Worm (Caenorhabditis elegans) whole organism, young adult: ENCODE data around the gene W10C6.2.
A peak's percentile ranks its signal among the peaks of the same experiment; 100 is the strongest.

ENCODE experiments used
- B0019.2 ChIP-seq: fragments of 200-800 bp; sonication (Bioruptor generic); conservative IDR thresholded peaks from 2 replicates; pipeline ENCODE4 v1.3.6; 2022; ENCODE audit warnings: missing genetic modification reagents, missing genetic modification characterization, missing compliant biosample characterization
- F10E7.11 ChIP-seq: sonication (generic microtip); optimal IDR thresholded peaks from 2 replicates; lab custom pipeline; 2017; ENCODE audit warnings: mild to moderate bottlenecking, missing genetic modification characterization, moderate library complexity, missing compliant biosample characterization
- F33H1.4 ChIP-seq: fragments of 200-800 bp; sonication (Bioruptor generic); IDR thresholded peaks from 2 replicates; pipeline ENCODE4 v1.3.6; 2022; ENCODE audit warnings: missing genetic modification reagents, missing genetic modification characterization, missing compliant biosample characterization
- F49E8.2 ChIP-seq: sonication (generic microtip); optimal IDR thresholded peaks from 3 replicates; lab custom pipeline; 2017; ENCODE audit warnings: missing genetic modification characterization, mild to moderate bottlenecking, missing compliant biosample characterization, antibody characterized with exemption, moderate library complexity; ENCODE audit not compliant: insufficient read depth
- F55B11.4 ChIP-seq: sonication (generic microtip); optimal IDR thresholded peaks from 2 replicates; lab custom pipeline; 2016; ENCODE audit warnings: missing compliant biosample characterization, missing genetic modification characterization, borderline replicate concordance; ENCODE audit not compliant: insufficient read depth
- T26A5.8 ChIP-seq: sonication (generic microtip); optimal IDR thresholded peaks from 2 replicates; lab custom pipeline; 2016; ENCODE audit warnings: missing genetic modification characterization, missing compliant biosample characterization
- Y53F4B.3 ChIP-seq: fragments of 200-800 bp; sonication (Bioruptor generic); IDR thresholded peaks from 2 replicates; pipeline ENCODE4 v1.3.6; 2022; ENCODE audit warnings: missing genetic modification reagents, missing genetic modification characterization, missing compliant biosample characterization
- Y53G8AR.9 ChIP-seq: fragments of 200-800 bp; sonication (Bioruptor generic); conservative IDR thresholded peaks from 2 replicates; pipeline ENCODE4 v1.3.6; 2022; ENCODE audit warnings: missing genetic modification reagents, missing genetic modification characterization, missing compliant biosample characterization
- Y56A3A.18 ChIP-seq: fragments of 200-800 bp; sonication (Bioruptor generic); IDR thresholded peaks from 2 replicates; pipeline ENCODE4 v1.3.6; 2022; ENCODE audit warnings: missing genetic modification reagents, missing genetic modification characterization, missing compliant biosample characterization
- Y79H2A.3 ChIP-seq: fragments of 200-800 bp; sonication (Bioruptor generic); conservative IDR thresholded peaks from 2 replicates; pipeline ENCODE4 v1.3.6; 2022; ENCODE audit warnings: missing genetic modification reagents, missing genetic modification characterization, missing compliant biosample characterization
- ama-1 ChIP-seq, 3 experiments: fragments of 150-350 bp in 1 of 3; sonication (generic microtip) in 2 of 3; optimal IDR thresholded peaks; 2 replicates each; lab custom pipeline; 2014 to 2018; ENCODE audit warnings: missing biosample characterization in 2 of 3, missing genetic modification characterization in 2 of 3, missing genetic modification reagents in 2 of 3
- aptf-2 ChIP-seq: fragments of 200-800 bp; sonication (Bioruptor generic); conservative IDR thresholded peaks from 2 replicates; pipeline ENCODE4 v1.3.6; 2022; ENCODE audit warnings: missing genetic modification reagents, missing genetic modification characterization, missing compliant biosample characterization
- aptf-3 ChIP-seq: fragments of 200-800 bp; sonication (Bioruptor generic); IDR thresholded peaks from 2 replicates; pipeline ENCODE4 v1.3.6; 2022; ENCODE audit warnings: missing genetic modification characterization, missing compliant biosample characterization
- athp-1 ChIP-seq: sonication (generic microtip); optimal IDR thresholded peaks from 2 replicates; lab custom pipeline; 2017; ENCODE audit warnings: mild to moderate bottlenecking, missing genetic modification characterization, missing compliant biosample characterization
- attf-6 ChIP-seq: fragments of 200-800 bp; sonication (Bioruptor generic); IDR thresholded peaks from 2 replicates; pipeline ENCODE4 v1.3.6; 2022; ENCODE audit warnings: missing genetic modification reagents, missing genetic modification characterization, missing compliant biosample characterization
- bed-2 ChIP-seq: fragments of 200-800 bp; sonication (Bioruptor generic); IDR thresholded peaks from 2 replicates; pipeline ENCODE4 v1.3.6; 2022; ENCODE audit warnings: missing genetic modification reagents, missing genetic modification characterization, missing compliant biosample characterization
- ccch-3 ChIP-seq: fragments of 200-800 bp; sonication (Bioruptor generic); optimal IDR thresholded peaks from 2 replicates; lab custom pipeline; 2018; ENCODE audit warnings: mild to moderate bottlenecking, missing genetic modification characterization, missing compliant biosample characterization
- cebp-1 ChIP-seq, 2 experiments: fragments of 200-800 bp in 1 of 2; sonication (Bioruptor generic) in 1 of 2; sonication (generic microtip) in 1 of 2; IDR thresholded peaks in 1 of 2; optimal IDR thresholded peaks in 1 of 2; 2 replicates each; pipeline versions ENCODE4 v1.3.6 to Lab custom; 2017 to 2022; ENCODE audit warnings: missing compliant biosample characterization in 2 of 2, missing genetic modification characterization in 2 of 2, mild to moderate bottlenecking in 1 of 2, missing genetic modification reagents in 1 of 2, moderate library complexity in 1 of 2
- cebp-2 ChIP-seq: fragments of 200-800 bp; sonication (Bioruptor generic); IDR thresholded peaks from 2 replicates; pipeline ENCODE4 v1.3.6; 2022; ENCODE audit warnings: missing genetic modification characterization, missing compliant biosample characterization
- ceh-58 ChIP-seq: fragments of 200-800 bp; sonication (Bioruptor generic); IDR thresholded peaks from 2 replicates; pipeline ENCODE4 v1.3.6; 2022; ENCODE audit warnings: missing genetic modification characterization, missing compliant biosample characterization
- dox-1 ChIP-seq: fragments of 200-800 bp; sonication (Bioruptor generic); IDR thresholded peaks from 2 replicates; pipeline ENCODE4 v1.3.6; 2022; ENCODE audit warnings: missing genetic modification reagents, missing genetic modification characterization, missing compliant biosample characterization
- dpl-1 ChIP-seq: fragments of 150-350 bp; optimal IDR thresholded peaks from 2 replicates; lab custom pipeline; 2014; ENCODE audit warnings: missing biosample characterization, missing genetic modification reagents, missing genetic modification characterization
- egl-44 ChIP-seq: fragments of 200-800 bp; sonication (Bioruptor generic); IDR thresholded peaks from 2 replicates; pipeline ENCODE4 v1.3.6; 2022; ENCODE audit warnings: missing genetic modification reagents, missing genetic modification characterization, missing compliant biosample characterization
- ets-4 ChIP-seq: fragments of 200-800 bp; sonication (Bioruptor generic); optimal IDR thresholded peaks from 2 replicates; lab custom pipeline; 2018; ENCODE audit warnings: mild to moderate bottlenecking, missing genetic modification characterization, missing compliant biosample characterization
- hlh-26 ChIP-seq: fragments of 200-800 bp; sonication (Bioruptor generic); conservative IDR thresholded peaks from 2 replicates; pipeline ENCODE4 v1.3.6; 2022; ENCODE audit warnings: missing genetic modification reagents, missing genetic modification characterization, missing compliant biosample characterization
- hmg-1.2 ChIP-seq: fragments of 200-800 bp; sonication (Bioruptor generic); IDR thresholded peaks from 2 replicates; pipeline ENCODE4 v1.3.6; 2022; ENCODE audit warnings: missing genetic modification reagents, missing genetic modification characterization, missing compliant biosample characterization
- hrde-1 ChIP-seq: sonication (generic microtip); optimal IDR thresholded peaks from 2 replicates; lab custom pipeline; 2016; ENCODE audit warnings: missing genetic modification characterization, mild to moderate bottlenecking, missing compliant biosample characterization, moderate library complexity, missing genotype, missing genetic modification reagents, borderline replicate concordance
- let-526 ChIP-seq: fragments of 200-800 bp; sonication (Bioruptor generic); IDR thresholded peaks from 2 replicates; pipeline ENCODE4 v1.3.6; 2022; ENCODE audit warnings: missing genetic modification reagents, missing genetic modification characterization, missing compliant biosample characterization
- let-607 ChIP-seq, 2 experiments: fragments of 200-800 bp in 1 of 2; sonication (Bioruptor generic) in 1 of 2; sonication (generic microtip) in 1 of 2; optimal IDR thresholded peaks; 2 replicates each; lab custom pipeline; 2016 to 2018; ENCODE audit warnings: mild to moderate bottlenecking in 2 of 2, missing compliant biosample characterization in 2 of 2, missing genetic modification characterization in 2 of 2, moderate library complexity in 2 of 2, missing genotype in 1 of 2
- lin-26 ChIP-seq: fragments of 200-800 bp; sonication (Bioruptor generic); IDR thresholded peaks from 2 replicates; pipeline ENCODE4 v1.3.6; 2022; ENCODE audit warnings: missing genetic modification reagents, missing genetic modification characterization, missing compliant biosample characterization
- lin-35 ChIP-seq, 3 experiments: fragments of 150-350 bp in 2 of 3; sonication (generic microtip) in 1 of 3; optimal IDR thresholded peaks; 2 replicates each; lab custom pipeline; 2014 to 2018; ENCODE audit warnings: missing biosample characterization in 3 of 3, missing genetic modification characterization in 3 of 3, missing genetic modification reagents in 3 of 3
- madf-6 ChIP-seq: fragments of 200-800 bp; sonication (Bioruptor generic); IDR thresholded peaks from 2 replicates; pipeline ENCODE4 v1.3.6; 2022; ENCODE audit warnings: missing genetic modification reagents, missing genetic modification characterization, missing compliant biosample characterization
- mxl-1 ChIP-seq: sonication (generic microtip); optimal IDR thresholded peaks from 2 replicates; lab custom pipeline; 2016; ENCODE audit warnings: missing genetic modification characterization, missing compliant biosample characterization
- nhr-179 ChIP-seq: sonication (generic microtip); optimal IDR thresholded peaks from 2 replicates; lab custom pipeline; 2016; ENCODE audit warnings: mild to moderate bottlenecking, missing genetic modification characterization, missing compliant biosample characterization
- nhr-80 ChIP-seq: sonication (generic microtip); optimal IDR thresholded peaks from 2 replicates; lab custom pipeline; 2016; ENCODE audit warnings: missing genetic modification characterization, missing compliant biosample characterization
- nhr-90 ChIP-seq: sonication (generic microtip); optimal IDR thresholded peaks from 2 replicates; lab custom pipeline; 2016; ENCODE audit warnings: missing genotype, mild to moderate bottlenecking, missing genetic modification characterization, missing compliant biosample characterization
- rcor-1 ChIP-seq: fragments of 200-800 bp; sonication (Bioruptor generic); IDR thresholded peaks from 2 replicates; pipeline ENCODE4 v1.3.6; 2022; ENCODE audit warnings: missing genetic modification reagents, missing genetic modification characterization, missing compliant biosample characterization
- rpc-1 ChIP-seq, 2 experiments: fragments of 150-350 bp in 1 of 2; sonication (generic microtip) in 1 of 2; optimal IDR thresholded peaks; 2 replicates each; lab custom pipeline; 2014 to 2018; ENCODE audit warnings: missing biosample characterization in 1 of 2, missing genetic modification characterization in 1 of 2, missing genetic modification reagents in 1 of 2, missing genotype in 1 of 2
- snpc-3.4 ChIP-seq: sonication (generic microtip); optimal IDR thresholded peaks from 2 replicates; lab custom pipeline; 2017; ENCODE audit warnings: missing genetic modification characterization, mild to moderate bottlenecking, missing compliant biosample characterization, antibody characterized with exemption, moderate library complexity, missing genotype, missing genetic modification reagents
- tbp1 ChIP-seq: fragments of 200-800 bp; sonication (Bioruptor generic); optimal IDR thresholded peaks from 2 replicates; lab custom pipeline; 2018; ENCODE audit warnings: mild to moderate bottlenecking, missing genetic modification characterization, missing compliant biosample characterization
- xnd-1 ChIP-seq: sonication (generic microtip); optimal IDR thresholded peaks from 2 replicates; lab custom pipeline; 2016; ENCODE audit warnings: missing genotype, missing genetic modification reagents, missing genetic modification characterization, missing compliant biosample characterization
- zfh-2 ChIP-seq: fragments of 200-800 bp; sonication (Bioruptor generic); conservative IDR thresholded peaks from 2 replicates; pipeline ENCODE4 v1.3.6; 2022; ENCODE audit warnings: missing genetic modification reagents, missing genetic modification characterization, missing compliant biosample characterization
- zim-3 ChIP-seq: sonication (generic microtip); optimal IDR thresholded peaks from 2 replicates; lab custom pipeline; 2017; ENCODE audit warnings: mild to moderate bottlenecking, missing genetic modification characterization, moderate library complexity, missing compliant biosample characterization
- ztf-18 ChIP-seq: sonication (generic microtip); optimal IDR thresholded peaks from 2 replicates; lab custom pipeline; 2016; ENCODE audit warnings: missing genotype, mild to moderate bottlenecking, missing genetic modification characterization, missing compliant biosample characterization
- ztf-25 ChIP-seq: fragments of 200-800 bp; sonication (Bioruptor generic); IDR thresholded peaks from 2 replicates; pipeline ENCODE4 v1.3.6; 2022; ENCODE audit warnings: missing genetic modification reagents, missing genetic modification characterization, missing compliant biosample characterization
- ztf-28 ChIP-seq: fragments of 200-800 bp; sonication (Bioruptor generic); IDR thresholded peaks from 2 replicates; pipeline ENCODE4 v1.3.6; 2022; ENCODE audit warnings: missing genetic modification reagents, missing genetic modification characterization, missing compliant biosample characterization

W10C6.2 gene

DNA sequence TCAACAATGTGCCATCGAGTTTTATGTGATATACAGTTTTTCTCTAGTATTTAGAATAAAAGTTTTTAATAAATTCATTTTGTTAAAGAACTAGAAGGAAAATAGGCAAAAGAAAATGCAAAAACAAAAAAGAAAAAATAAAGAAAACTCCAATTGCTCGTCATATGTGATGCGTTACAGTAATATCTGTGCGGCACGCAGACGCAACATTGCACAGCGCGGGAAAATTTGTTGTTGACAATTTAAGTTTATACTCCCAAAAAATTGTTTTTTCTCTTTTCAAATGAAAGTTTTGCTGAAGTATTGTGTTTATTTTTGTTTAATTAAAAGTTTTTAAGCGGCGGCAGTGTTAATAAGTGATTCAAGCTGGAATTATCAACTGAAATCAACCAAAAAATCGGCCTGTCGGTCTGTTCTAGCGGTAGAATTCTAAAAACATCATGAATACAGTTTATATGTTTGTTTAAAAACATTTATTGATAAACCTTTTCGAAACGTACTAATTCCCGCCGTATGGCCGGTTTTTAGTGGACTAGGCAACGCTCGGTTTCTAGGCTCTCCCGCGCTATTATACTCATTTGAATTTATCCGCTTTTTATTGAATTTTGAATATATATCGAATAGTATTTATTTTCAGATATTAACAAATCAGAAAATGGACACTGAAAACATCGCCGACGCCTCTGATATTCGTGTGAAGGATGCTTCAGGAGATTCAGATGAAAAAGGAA, 15.6 kb downstream of the W10C6.2 start, which contains the start of gene nasp-1 (continued):
- TF ChIP-seq cebp-1 (GFP tag; IDR thresholded peaks at IDR 0.05; lab: Robert Waterston, UW) (no peak), cebp-1 (tag; optimal IDR thresholded peaks at IDR 0.05; lab: Kevin White, UChicago) (peak; percentile 19), ceh-58 (GFP tag; lab: Robert Waterston, UW) (no peak), rcor-1 (GFP tag; lab: Robert Waterston, UW) (0 out of 2 replicates have a peak, but pooled peaks have one; percentile 6), T26A5.8 (tag; lab: Kevin White, UChicago) (no peak), lin-35 (GFP tag; optimal IDR thresholded peaks at IDR 0.05; lab: Kevin White, UChicago) (peak in 1 of 3 experiments; percentile 3), Y79H2A.3 (GFP tag; lab: Robert Waterston, UW) (no peak), aptf-3 (no peak), let-607 (tag; optimal IDR thresholded peaks at IDR 0.05; lab: Kevin White, UChicago) (no peak), ztf-18 (tag; lab: Kevin White, UChicago) (no peak), zfh-2 (GFP tag; lab: Robert Waterston, UW) (no peak), F33H1.4 (GFP tag; lab: Robert Waterston, UW) (peak; percentile 70), dpl-1 (GFP tag; lab: Kevin White, UChicago) (peak; percentile 83), dox-1 (GFP tag; lab: Robert Waterston, UW) (peak; percentile 38; the same call in 1 of the 2 replicates), Y53F4B.3 (GFP tag; lab: Robert Waterston, UW) (no peak), F10E7.11 (tag; lab: Kevin White, UChicago) (no peak), snpc-3.4 (peak; percentile 67), ama-1 (optimal IDR thresholded peaks at IDR 0.05; lab: Kevin White, UChicago) (no peak), ama-1 (GFP tag; optimal IDR thresholded peaks at IDR 0.05; lab: Kevin White, UChicago) (no peak), aptf-2 (no peak), nhr-179 (no peak), cebp-2 (no peak), nhr-80 (tag; lab: Kevin White, UChicago) (no peak), B0019.2 (no peak), hrde-1 (tag; lab: Kevin White, UChicago) (no peak), egl-44 (no peak), ccch-3 (no peak), xnd-1 (tag; lab: Kevin White, UChicago) (peak; percentile 30), tbp1 (GFP tag; lab: Kevin White, UChicago) (peak; percentile 12), hlh-26 (GFP tag; lab: Robert Waterston, UW) (no peak), Y53G8AR.9 (GFP tag; lab: Robert Waterston, UW) (no peak), F55B11.4 (tag; lab: Kevin White, UChicago) (no peak), nhr-90 (tag; lab: Kevin White, UChicago) (no peak), F49E8.2 (tag; lab: Kevin White, UChicago) (peak; percentile 50), madf-6 (GFP tag; lab: Robert Waterston, UW) (peak; percentile 90), mxl-1 (no peak), ets-4 (GFP tag; lab: Kevin White, UChicago) (no peak), zim-3 (tag; lab: Kevin White, UChicago) (no peak), lin-26 (GFP tag; lab: Robert Waterston, UW) (peak; percentile 48; the same call in 1 of the 2 replicates), let-526 (GFP tag; lab: Robert Waterston, UW) (no peak), ztf-28 (GFP tag; lab: Robert Waterston, UW) (no peak), Y56A3A.18 (GFP tag; lab: Robert Waterston, UW) (no peak), bed-2 (no peak), ztf-25 (no peak), hmg-1.2 (GFP tag; lab: Robert Waterston, UW) (no peak; the same call in 1 of the 2 replicates), rpc-1 (optimal IDR thresholded peaks at IDR 0.05; lab: Kevin White, UChicago) (no peak), rpc-1 (tag; optimal IDR thresholded peaks at IDR 0.05; lab: Kevin White, UChicago) (no peak), attf-6 (GFP tag; lab: Robert Waterston, UW) (no peak), athp-1 (tag; lab: Kevin White, UChicago) (no peak)
